Worm (Caenorhabditis elegans) whole organism, midembryonic: ENCODE results near the gene R160.13.

Source experiments
- T22C8.4 ChIP-seq: fragments of 200-800 bp; sonication (Bioruptor generic); IDR thresholded peaks from 2 replicates; pipeline ENCODE4 v1.3.6; 2022; ENCODE audit warnings: missing genetic modification characterization, missing compliant biosample characterization
- cog-1 ChIP-seq: sonication (generic microtip); optimal IDR thresholded peaks from 2 replicates; lab custom pipeline; 2016; ENCODE audit warnings: missing genetic modification characterization, missing compliant biosample characterization
- flt-1 ChIP-seq: fragments of 200-800 bp; sonication (Bioruptor generic); IDR thresholded peaks from 2 replicates; pipeline ENCODE4 v1.3.6; 2022; ENCODE audit warnings: missing genetic modification characterization, missing compliant biosample characterization
- med-1 ChIP-seq: sonication (generic microtip); optimal IDR thresholded peaks from 2 replicates; lab custom pipeline; 2017; ENCODE audit warnings: missing genetic modification characterization, mild to moderate bottlenecking, missing compliant biosample characterization, antibody characterized with exemption, missing genetic modification reagents; ENCODE audit not compliant: insufficient read depth
- ref-1 ChIP-seq: fragments of 200-800 bp; sonication (Bioruptor generic); conservative IDR thresholded peaks from 2 replicates; pipeline ENCODE4 v1.3.6; 2022; ENCODE audit warnings: missing genetic modification reagents, missing genetic modification characterization, missing compliant biosample characterization
- tab-1 ChIP-seq: fragments of 200-800 bp; sonication (Bioruptor generic); IDR thresholded peaks from 2 replicates; pipeline ENCODE4 v1.3.6; 2022; ENCODE audit warnings: missing genetic modification characterization, missing compliant biosample characterization
- ztf-23 ChIP-seq: fragments of 200-800 bp; sonication (Bioruptor generic); IDR thresholded peaks from 2 replicates; pipeline ENCODE4 v1.3.6; 2022; ENCODE audit warnings: missing genetic modification reagents, missing genetic modification characterization, missing compliant biosample characterization
- ztf-29 ChIP-seq: fragments of 200-800 bp; sonication (Bioruptor generic); IDR thresholded peaks from 2 replicates; pipeline ENCODE4 v1.3.6; 2022; ENCODE audit warnings: missing genetic modification reagents, missing genetic modification characterization, missing compliant biosample characterization

DNA sequence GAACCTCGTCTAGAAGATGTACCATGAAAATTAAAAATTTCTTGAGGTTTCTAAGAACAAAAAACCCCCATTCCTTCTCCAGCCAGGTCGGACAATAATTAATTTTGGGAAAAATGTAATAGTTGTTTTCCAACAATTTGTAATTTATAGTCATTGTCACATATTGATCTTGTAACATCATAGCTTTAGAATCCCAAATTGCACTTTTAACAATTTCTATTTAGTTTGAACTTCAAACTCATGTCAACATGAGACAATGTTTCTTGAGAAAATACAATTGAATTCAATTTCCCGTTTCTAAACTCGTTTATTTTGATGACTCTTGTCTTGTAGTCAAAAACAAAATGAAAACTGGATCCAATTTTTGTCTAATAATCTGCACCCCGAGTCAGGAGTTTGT is 29.0 kb upstream of the R160.13 start:
- no peak for TF ChIP-seq cog-1
- TF ChIP-seq ztf-29 (GFP tag; lab: Robert Waterston, UW): no peak
- TF ChIP-seq flt-1 (GFP tag; lab: Robert Waterston, UW): no peak
- TF ChIP-seq ztf-23: no peak
- TF ChIP-seq T22C8.4 (GFP tag; lab: Robert Waterston, UW): no peak
- no peak for TF ChIP-seq med-1 (GFP tag; lab: Kevin White, UChicago)
- no peak for TF ChIP-seq ref-1 (GFP tag; lab: Robert Waterston, UW)
- TF ChIP-seq tab-1 (GFP tag; lab: Robert Waterston, UW): no peak
